Fruit fly (Drosophila melanogaster): ENCODE results near the gene CG32152.

CG32152 gene

DNA sequence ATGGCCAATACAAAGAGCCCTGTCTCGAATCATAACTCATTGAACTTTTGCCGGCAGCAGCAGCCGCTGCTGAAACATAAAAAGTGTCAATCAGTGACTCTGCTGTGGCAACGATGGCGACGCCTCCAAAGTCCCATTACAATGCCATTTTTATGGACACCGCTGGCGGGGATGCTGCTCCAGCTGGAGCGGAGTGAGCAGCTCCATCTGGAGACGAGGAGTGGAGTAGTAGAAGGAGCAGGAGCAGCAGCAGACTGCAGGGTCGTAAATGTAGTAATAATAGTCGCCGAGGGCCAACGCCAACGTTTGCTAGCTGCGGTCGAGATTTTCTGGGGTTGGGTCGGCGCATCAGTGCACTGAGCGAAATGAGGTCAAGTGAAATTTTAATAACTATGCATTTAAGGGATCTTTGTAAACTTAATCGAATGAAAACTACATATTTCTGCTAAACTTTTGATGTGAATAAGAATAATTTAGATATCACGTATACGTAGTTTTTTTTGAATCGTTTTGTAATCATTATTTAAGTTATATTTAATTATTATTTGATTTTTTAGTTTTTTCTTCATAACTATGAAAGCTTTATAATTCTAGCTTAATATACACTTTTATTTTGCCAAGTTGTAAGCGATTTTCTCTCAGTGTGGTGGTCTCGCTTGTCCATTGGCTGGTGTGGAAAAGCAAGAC, 24.8 kb upstream of the CG32152 start (continued):
- TF ChIP-seq mam (GFP tag; optimal IDR thresholded peaks at IDR 0.05) (no peak), Doc3 (GFP tag; IDR thresholded peaks at IDR 0.05; ENCODE audit: partially characterized antibody) (no peak), CG5245 (GFP tag; optimal IDR thresholded peaks at IDR 0.05) (no peak), CG15011 (GFP tag; optimal IDR thresholded peaks at IDR 0.05) (no peak), bcd (GFP tag; optimal IDR thresholded peaks at IDR 0.05) (no peak), CG33557 (GFP tag; optimal IDR thresholded peaks at IDR 0.05) (no peak), CG10462 (GFP tag; optimal IDR thresholded peaks at IDR 0.05) (no peak), CG1832 (GFP tag; optimal IDR thresholded peaks at IDR 0.05) (no peak), row (GFP tag; IDR thresholded peaks at IDR 0.05) (no peak), CG6683 (GFP tag; optimal IDR thresholded peaks at IDR 0.05) (no peak), CG31441 (GFP tag; IDR thresholded peaks at IDR 0.05) (0 out of 2 replicates have a peak, but pooled peaks have one; percentile 12), NfI (GFP tag; optimal IDR thresholded peaks at IDR 0.05) (no peak), ATbp (GFP tag; optimal IDR thresholded peaks at IDR 0.05) (peak; percentile 1), tx (GFP tag; optimal IDR thresholded peaks at IDR 0.05) (no peak), CG17361 (GFP tag; IDR thresholded peaks at IDR 0.05) (0 out of 3 replicates have a peak, but pooled peaks have one; percentile 19), Lpt (GFP tag; optimal IDR thresholded peaks at IDR 0.05) (no peak), al (GFP tag; IDR thresholded peaks at IDR 0.05) (no peak), CG7745 (tag; optimal IDR thresholded peaks at IDR 0.05) (no peak), tna (GFP tag; IDR thresholded peaks at IDR 0.05; ENCODE audit: partially characterized antibody) (no peak), gcm2 (GFP tag; optimal IDR thresholded peaks at IDR 0.05) (no peak), HmgD (GFP tag; optimal IDR thresholded peaks at IDR 0.05) (no peak), abd-A (tag; optimal IDR thresholded peaks at IDR 0.05) (no peak), luna (GFP tag; optimal IDR thresholded peaks at IDR 0.05) (no peak), gem (tag; optimal IDR thresholded peaks at IDR 0.05) (peak; percentile 22), zen2 (GFP tag; IDR thresholded peaks at IDR 0.05; ENCODE audit: partially characterized antibody) (no peak), run (tag; optimal IDR thresholded peaks at IDR 0.05) (no peak), eve (GFP tag; optimal IDR thresholded peaks at IDR 0.05) (no peak), CG6254 (GFP tag; optimal IDR thresholded peaks at IDR 0.05) (no peak), vnd (GFP tag; IDR thresholded peaks at IDR 0.05; ENCODE audit: partially characterized antibody) (no peak), Meics (GFP tag; optimal IDR thresholded peaks at IDR 0.05) (no peak), Sry-β (GFP tag; optimal IDR thresholded peaks at IDR 0.05) (no peak), Ets65A (GFP tag) (peak; percentile 36), CG11456 (GFP tag; IDR thresholded peaks at IDR 0.05) (0 out of 3 replicates have a peak, but pooled peaks have one; percentile 25), phol (tag; optimal IDR thresholded peaks at IDR 0.05) (peak; percentile 3), CG8388 (GFP tag; optimal IDR thresholded peaks at IDR 0.05) (no peak), danr (GFP tag; IDR thresholded peaks at IDR 0.05) (no peak), Ptx1 (GFP tag; IDR thresholded peaks at IDR 0.05) (no peak), emc (GFP tag; optimal IDR thresholded peaks at IDR 0.05) (no peak), bbx (GFP tag; IDR thresholded peaks at IDR 0.05; ENCODE audit: partially characterized antibody) (no peak), Max (GFP tag; optimal IDR thresholded peaks at IDR 0.05) (no peak), Dbx (GFP tag; IDR thresholded peaks at IDR 0.05) (no peak), Med (GFP tag) (peak; percentile 50), psq (GFP tag; optimal IDR thresholded peaks at IDR 0.05) (no peak), tgo (GFP tag; IDR thresholded peaks at IDR 0.05) (no peak), Poxn (GFP tag; IDR thresholded peaks at IDR 0.05) (no peak), Dfd (GFP tag; optimal IDR thresholded peaks at IDR 0.05) (no peak), lov (optimal IDR thresholded peaks at IDR 0.05) (no peak), lov (GFP tag; IDR thresholded peaks at IDR 0.05) (no peak), h (optimal IDR thresholded peaks at IDR 0.05) (no peak), CG4328 (GFP tag; optimal IDR thresholded peaks at IDR 0.05) (no peak), mirr (GFP tag; optimal IDR thresholded peaks at IDR 0.05) (no peak)
